Fruit fly (Drosophila melanogaster) S2 (cell line): Measurements from ENCODE around the gene CG8671.

Source experiments
- CG8478 ChIP-seq: fragments of >200 bp; optimal IDR thresholded peaks from 2 replicates; lab custom pipeline; 2018
- CTCF ChIP-seq, 2 experiments: fragments of >200 bp; optimal IDR thresholded peaks; 2 replicates each; lab custom pipeline; 2018

- TF ChIP-seq CG8478 (lab: Kevin White, UChicago) (no peak), CTCF (optimal IDR thresholded peaks at IDR 0.05; lab: Kevin White, UChicago) (no peak)
Measured at dm6 chr2L:21289101-21289500, 26.3 kb downstream of the CG8671 start.
